Fruit fly (Drosophila melanogaster): ENCODE data around the gene CG33796.

dm6 chr3L:16197450-16197918, 27.6 kb upstream of the CG33796 start, which contains the start of gene CG33687:
- TF ChIP-seq psq (optimal IDR thresholded peaks at IDR 0.05) = no peak
- TF ChIP-seq h (optimal IDR thresholded peaks at IDR 0.05) = no peak
- no peak for TF ChIP-seq ttk (optimal IDR thresholded peaks at IDR 0.05)
- no peak for TF ChIP-seq Myc (optimal IDR thresholded peaks at IDR 0.05)
- no peak for TF ChIP-seq insv (optimal IDR thresholded peaks at IDR 0.05)
- TF ChIP-seq Sin3A (optimal IDR thresholded peaks at IDR 0.05) = no peak
